Fruit fly (Drosophila melanogaster) whole organism, embryonic: Measurements from ENCODE around the gene CG7079.

Source experiments
- Awh ChIP-seq: fragments of 200-800 bp; sonication (Bioruptor generic); IDR thresholded peaks from 2 replicates; pipeline ENCODE4, ENCODE4 v1.3.6; 2022; ENCODE audit warnings: missing biosample characterization, missing genetic modification characterization
- Blimp-1 ChIP-seq: fragments of 200-800 bp; sonication (Bioruptor generic); optimal IDR thresholded peaks from 3 replicates; lab custom pipeline; 2018; ENCODE audit warnings: missing biosample characterization, missing genetic modification characterization, mild to moderate bottlenecking, moderate library complexity, missing genetic modification reagents
- CG10274 ChIP-seq: fragments of 200-800 bp; sonication (Bioruptor generic); optimal IDR thresholded peaks from 3 replicates; lab custom pipeline; 2017; ENCODE audit warnings: missing biosample characterization, mild to moderate bottlenecking, missing genetic modification characterization
- CG10959 ChIP-seq: fragments of 200-800 bp; sonication (Bioruptor generic); IDR thresholded peaks from 2 replicates; pipeline ENCODE4 v1.3.6; 2022; ENCODE audit warnings: missing biosample characterization, missing genetic modification characterization
- CG11695 ChIP-seq: fragments of 200-800 bp; sonication (Bioruptor generic); IDR thresholded peaks from 3 replicates; pipeline ENCODE4 v1.3.6; 2022; ENCODE audit warnings: missing biosample characterization, missing genetic modification characterization
- CG15011 ChIP-seq: fragments of 200-800 bp; sonication (Bioruptor generic); optimal IDR thresholded peaks from 3 replicates; lab custom pipeline; 2018; ENCODE audit warnings: missing biosample characterization, mild to moderate bottlenecking, missing genetic modification characterization
- CG2116 ChIP-seq: fragments of 200-800 bp; sonication (Bioruptor generic); optimal IDR thresholded peaks from 3 replicates; lab custom pipeline; 2018; ENCODE audit warnings: missing biosample characterization, mild to moderate bottlenecking, missing genetic modification characterization
- CG32767 ChIP-seq: fragments of 200-800 bp; sonication (Bioruptor generic); IDR thresholded peaks from 2 replicates; pipeline ENCODE4 v1.3.6; 2022; ENCODE audit warnings: missing biosample characterization, missing genetic modification characterization
- CG42726 ChIP-seq: fragments of 200-800 bp; sonication (Bioruptor generic); IDR thresholded peaks from 2 replicates; pipeline ENCODE4 v1.3.6; 2022; ENCODE audit warnings: missing biosample characterization, missing genetic modification characterization; ENCODE audit not compliant: partially characterized antibody
- CG4282 ChIP-seq: fragments of 200-800 bp; sonication (Bioruptor generic); optimal IDR thresholded peaks from 2 replicates; lab custom pipeline; 2016; ENCODE audit warnings: missing biosample characterization, missing genetic modification characterization
- CG6175 ChIP-seq: fragments of 200-800 bp; sonication (Bioruptor generic); IDR thresholded peaks from 3 replicates; pipeline ENCODE4 v1.3.6; 2022; ENCODE audit warnings: missing biosample characterization, missing genetic modification characterization
- CG6854 ChIP-seq: fragments of 200-800 bp; sonication (Bioruptor generic); optimal IDR thresholded peaks from 3 replicates; lab custom pipeline; 2017; ENCODE audit warnings: missing biosample characterization, mild to moderate bottlenecking, missing genetic modification characterization
- CG7745 ChIP-seq: fragments of 200-800 bp; sonication (Bioruptor generic); optimal IDR thresholded peaks from 2 replicates; lab custom pipeline; 2018; ENCODE audit warnings: missing biosample characterization, mild to moderate bottlenecking, missing genetic modification characterization, moderate library complexity
- Chrac-16 ChIP-seq: fragments of 200-800 bp; sonication (Bioruptor generic); optimal IDR thresholded peaks from 3 replicates; lab custom pipeline; 2016; ENCODE audit warnings: missing biosample characterization, missing genetic modification characterization
- Deaf1 ChIP-seq: fragments of 200-800 bp; optimal IDR thresholded peaks from 3 replicates; lab custom pipeline; 2019; ENCODE audit warnings: missing biosample characterization, mild to moderate bottlenecking, missing genetic modification characterization, moderate library complexity
- Dek ChIP-seq: fragments of 200-800 bp; sonication (Bioruptor generic); optimal IDR thresholded peaks from 3 replicates; lab custom pipeline; 2019; ENCODE audit warnings: missing biosample characterization, mild to moderate bottlenecking, missing genetic modification characterization, moderate library complexity
- Dfd ChIP-seq, 2 experiments: fragments of >200 bp; optimal IDR thresholded peaks; 2 replicates each; lab custom pipeline; 2017; ENCODE audit warnings: missing biosample characterization in 2 of 2, missing genetic modification characterization in 2 of 2
- E2f2 ChIP-seq: fragments of 200-800 bp; sonication (Bioruptor generic); IDR thresholded peaks from 2 replicates; pipeline ENCODE4 v1.3.6; 2022; ENCODE audit warnings: missing biosample characterization, missing genetic modification characterization
- HLHmδ ChIP-seq: fragments of 200-800 bp; sonication (Bioruptor generic); optimal IDR thresholded peaks from 2 replicates; lab custom pipeline; 2018; ENCODE audit warnings: missing biosample characterization, mild to moderate bottlenecking, missing genetic modification characterization, moderate library complexity
- MESR4 ChIP-seq: fragments of 200-800 bp; sonication (Bioruptor generic); optimal IDR thresholded peaks from 2 replicates; lab custom pipeline; 2018; ENCODE audit warnings: missing biosample characterization, mild to moderate bottlenecking, missing genetic modification characterization, moderate library complexity
- Max ChIP-seq: fragments of 200-800 bp; sonication (Bioruptor generic); optimal IDR thresholded peaks from 2 replicates; lab custom pipeline; 2016; ENCODE audit warnings: missing biosample characterization, mild to moderate bottlenecking, missing genetic modification characterization
- Oli ChIP-seq: fragments of 200-800 bp; sonication (Bioruptor generic); optimal IDR thresholded peaks from 2 replicates; lab custom pipeline; 2018; ENCODE audit warnings: missing biosample characterization, mild to moderate bottlenecking, missing genetic modification characterization, moderate library complexity
- Pdp1 ChIP-seq, 2 experiments: fragments of 200-800 bp; sonication (Bioruptor generic); optimal IDR thresholded peaks; 3 replicates each; lab custom pipeline; 2016; ENCODE audit warnings: missing biosample characterization in 2 of 2, missing genetic modification characterization in 2 of 2, mild to moderate bottlenecking in 1 of 2, moderate library complexity in 1 of 2
- TFAM ChIP-seq: fragments of 200-800 bp; sonication (Bioruptor generic); optimal IDR thresholded peaks from 2 replicates; lab custom pipeline; 2017; ENCODE audit warnings: missing biosample characterization, missing genetic modification characterization, inconsistent platforms
- amos ChIP-seq: fragments of 200-800 bp; sonication (Bioruptor generic); IDR thresholded peaks from 2 replicates; pipeline ENCODE4 v1.3.6; 2022; ENCODE audit warnings: missing biosample characterization, missing genetic modification characterization; ENCODE audit not compliant: partially characterized antibody
- ase ChIP-seq: fragments of 200-800 bp; sonication (Bioruptor generic); IDR thresholded peaks from 3 replicates; pipeline ENCODE4 v1.3.6; 2022; ENCODE audit warnings: missing biosample characterization, missing genetic modification characterization
- az2 ChIP-seq: fragments of 200-800 bp; sonication (Bioruptor generic); optimal IDR thresholded peaks from 3 replicates; lab custom pipeline; 2016; ENCODE audit warnings: missing biosample characterization, missing genetic modification characterization
- btn ChIP-seq: fragments of 200-800 bp; sonication (Bioruptor generic); optimal IDR thresholded peaks from 2 replicates; lab custom pipeline; 2016; ENCODE audit warnings: missing biosample characterization, missing genetic modification characterization
- cad ChIP-seq: fragments of >200 bp; optimal IDR thresholded peaks from 2 replicates; lab custom pipeline; 2017; ENCODE audit warnings: missing biosample characterization, missing genetic modification characterization
- chinmo ChIP-seq: fragments of 200-800 bp; sonication (Bioruptor generic); IDR thresholded peaks from 4 replicates; pipeline ENCODE4 v1.3.6; 2022; ENCODE audit warnings: missing biosample characterization, missing genetic modification characterization; ENCODE audit not compliant: partially characterized antibody
- chm ChIP-seq: fragments of 200-800 bp; sonication (Bioruptor generic); IDR thresholded peaks from 2 replicates; pipeline ENCODE4 v1.3.6; 2022; ENCODE audit warnings: missing biosample characterization, missing genetic modification characterization
- da ChIP-seq: fragments of 200-800 bp; sonication (Bioruptor generic); optimal IDR thresholded peaks from 2 replicates; lab custom pipeline; 2016; ENCODE audit warnings: missing biosample characterization, missing genetic modification characterization
- eyg ChIP-seq: fragments of 200-800 bp; sonication (Bioruptor generic); optimal IDR thresholded peaks from 3 replicates; lab custom pipeline; 2016; ENCODE audit warnings: missing biosample characterization, missing genetic modification characterization
- ftz-f1 ChIP-seq: fragments of 200-800 bp; sonication (Bioruptor generic); optimal IDR thresholded peaks from 2 replicates; lab custom pipeline; 2016; ENCODE audit warnings: missing biosample characterization, missing genetic modification characterization
- gcm2 ChIP-seq: fragments of 200-800 bp; sonication (Bioruptor generic); optimal IDR thresholded peaks from 2 replicates; lab custom pipeline; 2016; ENCODE audit warnings: missing biosample characterization, missing genetic modification characterization
- ham ChIP-seq: fragments of 200-800 bp; sonication (Bioruptor generic); IDR thresholded peaks from 2 replicates; pipeline ENCODE4 v1.3.6; 2022; ENCODE audit warnings: missing biosample characterization, missing genetic modification characterization
- hb ChIP-seq: fragments of 200-800 bp; sonication (Bioruptor generic); IDR thresholded peaks from 3 replicates; pipeline ENCODE4 v1.3.6; 2022; ENCODE audit warnings: missing biosample characterization, missing genetic modification characterization; ENCODE audit not compliant: partially characterized antibody
- ind ChIP-seq: fragments of 200-800 bp; sonication (Bioruptor generic); optimal IDR thresholded peaks from 3 replicates; lab custom pipeline; 2016; ENCODE audit warnings: missing biosample characterization, missing genetic modification characterization
- jumu ChIP-seq: fragments of 200-800 bp; sonication (Bioruptor generic); optimal IDR thresholded peaks from 3 replicates; lab custom pipeline; 2016; ENCODE audit warnings: missing biosample characterization, missing genetic modification characterization
- knrl ChIP-seq: fragments of 200-800 bp; sonication (Bioruptor generic); IDR thresholded peaks from 3 replicates; pipeline ENCODE4 v1.3.6; 2022; ENCODE audit warnings: missing biosample characterization, missing genetic modification characterization; ENCODE audit not compliant: partially characterized antibody
- odd ChIP-seq: fragments of 200-800 bp; sonication (Bioruptor generic); optimal IDR thresholded peaks from 2 replicates; lab custom pipeline; 2017; ENCODE audit warnings: missing biosample characterization, mild to moderate bottlenecking, missing genetic modification characterization
- pita ChIP-seq: fragments of 200-800 bp; sonication (Bioruptor generic); optimal IDR thresholded peaks from 2 replicates; lab custom pipeline; 2017; ENCODE audit warnings: missing biosample characterization, mild to moderate bottlenecking, missing genetic modification characterization
- pros ChIP-seq: fragments of 200-800 bp; sonication (Bioruptor generic); optimal IDR thresholded peaks from 3 replicates; lab custom pipeline; 2019; ENCODE audit warnings: missing biosample characterization, mild to moderate bottlenecking, missing genetic modification characterization, moderate library complexity
- row ChIP-seq: fragments of 200-800 bp; sonication (Bioruptor generic); IDR thresholded peaks from 3 replicates; pipeline ENCODE4 v1.3.6; 2022; ENCODE audit warnings: missing biosample characterization, missing genetic modification characterization
- scrt ChIP-seq: fragments of 200-800 bp; sonication (Bioruptor generic); optimal IDR thresholded peaks from 2 replicates; lab custom pipeline; 2018; ENCODE audit warnings: missing biosample characterization, mild to moderate bottlenecking, missing genetic modification characterization, moderate library complexity
- sim ChIP-seq: fragments of 200-800 bp; sonication (Bioruptor generic); IDR thresholded peaks from 2 replicates; pipeline ENCODE4 v1.3.6; 2022; ENCODE audit warnings: missing biosample characterization, missing genetic modification characterization
- so ChIP-seq: fragments of 200-800 bp; sonication (Bioruptor generic); IDR thresholded peaks from 3 replicates; pipeline ENCODE4 v1.3.6; 2022; ENCODE audit warnings: missing biosample characterization, missing genetic modification characterization
- sr ChIP-seq: fragments of 200-800 bp; sonication (Bioruptor generic); IDR thresholded peaks from 3 replicates; pipeline ENCODE4 v1.3.6; 2022; ENCODE audit warnings: missing biosample characterization, missing genetic modification characterization
- tna ChIP-seq: fragments of 200-800 bp; sonication (Bioruptor generic); IDR thresholded peaks from 2 replicates; pipeline ENCODE4 v1.3.6; 2022; ENCODE audit warnings: missing biosample characterization, missing genetic modification characterization; ENCODE audit not compliant: partially characterized antibody
- trem ChIP-seq: fragments of 200-800 bp; optimal IDR thresholded peaks from 3 replicates; lab custom pipeline; 2019; ENCODE audit warnings: missing biosample characterization, mild to moderate bottlenecking, missing genetic modification characterization, moderate library complexity
- usp ChIP-seq: fragments of >200 bp; optimal IDR thresholded peaks from 2 replicates; lab custom pipeline; 2017; ENCODE audit warnings: missing biosample characterization, missing genetic modification characterization

Gene CG7079

dm6 chr3R:21097631-21098117, 49.0 kb upstream of the CG7079 start, which contains the start of gene RhoGAP93B (continued):
- TF ChIP-seq Chrac-16 (GFP tag; lab: Kevin White, UChicago) (peak; percentile 73), da (GFP tag; lab: Kevin White, UChicago) (peak; percentile 74), ham (no peak), Max (GFP tag; lab: Kevin White, UChicago) (peak; percentile 68), so (GFP tag; lab: Robert Waterston, UW) (peak; percentile 94), amos (peak; percentile 100), Pdp1 (GFP tag; optimal IDR thresholded peaks at IDR 0.05; lab: Kevin White, UChicago) (peak; percentile 69 to 84), CG4282 (GFP tag; lab: Kevin White, UChicago) (peak; percentile 73), gcm2 (GFP tag; lab: Kevin White, UChicago) (no peak), CG10274 (GFP tag; lab: Kevin White, UChicago) (peak; percentile 25), Deaf1 (tag; lab: Kevin White, UChicago) (no peak), pita (GFP tag; lab: Kevin White, UChicago) (no peak), CG7745 (no peak), ase (peak; percentile 90), CG15011 (GFP tag; lab: Kevin White, UChicago) (no peak), chinmo (peak; percentile 100), chm (GFP tag; lab: Robert Waterston, UW) (peak; percentile 86), E2f2 (GFP tag; lab: Robert Waterston, UW) (peak; percentile 84), az2 (peak; percentile 50), CG42726 (GFP tag; lab: Robert Waterston, UW) (peak; percentile 100), usp (no peak), scrt (no peak), trem (tag; lab: Kevin White, UChicago) (peak; percentile 89), CG6175 (peak; percentile 85), odd (GFP tag; lab: Kevin White, UChicago) (peak; percentile 9), sim (GFP tag; lab: Robert Waterston, UW) (0 out of 2 replicates have a peak, but pooled peaks have one; percentile 26), row (peak; percentile 96), ftz-f1 (peak; percentile 64), tna (GFP tag; lab: Robert Waterston, UW) (peak; percentile 100), btn (peak; percentile 86), cad (GFP tag; lab: Kevin White, UChicago) (no peak), Awh (GFP tag; lab: Robert Waterston, UW) (peak; percentile 89), pros (no peak), jumu (GFP tag; lab: Kevin White, UChicago) (peak; percentile 92), Blimp-1 (peak; percentile 83), HLHmδ (peak; percentile 57), sr (GFP tag; lab: Robert Waterston, UW) (no peak), CG32767 (GFP tag; lab: Robert Waterston, UW) (peak; percentile 80; the same call in 1 of the 2 replicates), Dfd (GFP tag; optimal IDR thresholded peaks at IDR 0.05; lab: Kevin White, UChicago) (no peak), ind (peak; percentile 83), eyg (peak; percentile 78), MESR4 (GFP tag; lab: Kevin White, UChicago) (peak; percentile 69), hb (GFP tag; lab: Robert Waterston, UW) (peak; percentile 100), knrl (GFP tag; lab: Robert Waterston, UW) (peak; percentile 100), CG6854 (GFP tag; lab: Kevin White, UChicago) (peak; percentile 46), CG11695 (GFP tag; lab: Robert Waterston, UW) (peak; percentile 83), TFAM (GFP tag; lab: Kevin White, UChicago) (peak; percentile 37), Dek (tag; lab: Kevin White, UChicago) (peak; percentile 67), CG10959 (peak; percentile 92), CG2116 (GFP tag; lab: Kevin White, UChicago) (peak; percentile 90), Oli (tag; lab: Kevin White, UChicago) (peak; percentile 63)
